Fruit fly (Drosophila melanogaster) whole organism, embryonic: ENCODE measurements around the gene fmt.

ENCODE experiments used
- Atf-2 ChIP-seq: fragments of 200-800 bp; sonication (Bioruptor generic); optimal IDR thresholded peaks from 2 replicates; lab custom pipeline; 2016; ENCODE audit warnings: missing biosample characterization, missing genetic modification characterization
- CG11723 ChIP-seq: fragments of 200-800 bp; sonication (Bioruptor generic); optimal IDR thresholded peaks from 2 replicates; lab custom pipeline; 2017; ENCODE audit warnings: missing biosample characterization, mild to moderate bottlenecking, missing genetic modification characterization
- CG13287 ChIP-seq: fragments of 200-800 bp; sonication (Bioruptor generic); IDR thresholded peaks from 2 replicates; pipeline ENCODE4 v1.3.6; 2022; ENCODE audit warnings: missing biosample characterization, missing genetic modification characterization; ENCODE audit not compliant: partially characterized antibody
- CG13775 ChIP-seq: fragments of 200-800 bp; sonication (Bioruptor generic); optimal IDR thresholded peaks from 3 replicates; lab custom pipeline; 2017; ENCODE audit warnings: missing biosample characterization, mild to moderate bottlenecking, missing genetic modification characterization
- CG3407 ChIP-seq: fragments of 200-800 bp; sonication (Bioruptor generic); optimal IDR thresholded peaks from 2 replicates; lab custom pipeline; 2018; ENCODE audit warnings: missing biosample characterization, mild to moderate bottlenecking, missing genetic modification characterization
- CG3838 ChIP-seq: fragments of 200-800 bp; sonication (Bioruptor generic); optimal IDR thresholded peaks from 3 replicates; lab custom pipeline; 2016; ENCODE audit warnings: missing biosample characterization, missing genetic modification characterization
- CG4730 ChIP-seq: fragments of 200-800 bp; sonication (Bioruptor generic); IDR thresholded peaks from 2 replicates; pipeline ENCODE4 v1.3.6; 2022; ENCODE audit warnings: missing biosample characterization, missing genetic modification characterization
- CG6254 ChIP-seq: fragments of 200-800 bp; sonication (Bioruptor generic); optimal IDR thresholded peaks from 3 replicates; lab custom pipeline; 2017; ENCODE audit warnings: mild to moderate bottlenecking, missing biosample characterization, missing genetic modification reagents, missing genetic modification characterization
- CG6683 ChIP-seq: fragments of 200-800 bp; sonication (Bioruptor generic); optimal IDR thresholded peaks from 2 replicates; lab custom pipeline; 2017; ENCODE audit warnings: missing biosample characterization, mild to moderate bottlenecking, missing genetic modification characterization, missing genetic modification reagents
- CG8089 ChIP-seq: fragments of 200-800 bp; sonication (Bioruptor generic); optimal IDR thresholded peaks from 3 replicates; lab custom pipeline; 2016; ENCODE audit warnings: missing biosample characterization, missing genetic modification characterization
- CG8944 ChIP-seq: fragments of 200-800 bp; sonication (Bioruptor generic); optimal IDR thresholded peaks from 3 replicates; lab custom pipeline; 2016; ENCODE audit warnings: missing biosample characterization, missing genetic modification characterization
- CG9727 ChIP-seq: fragments of 200-800 bp; sonication (Bioruptor generic); optimal IDR thresholded peaks from 3 replicates; lab custom pipeline; 2017; ENCODE audit warnings: missing biosample characterization, mild to moderate bottlenecking, missing genetic modification characterization
- CG9932 ChIP-seq: fragments of 200-800 bp; sonication (Bioruptor generic); IDR thresholded peaks from 2 replicates; pipeline ENCODE4 v1.3.6; 2022; ENCODE audit warnings: missing biosample characterization, missing genetic modification characterization
- Chrac-16 ChIP-seq: fragments of 200-800 bp; sonication (Bioruptor generic); optimal IDR thresholded peaks from 3 replicates; lab custom pipeline; 2016; ENCODE audit warnings: missing biosample characterization, missing genetic modification characterization
- Dad ChIP-seq: fragments of 200-800 bp; sonication (Bioruptor generic); optimal IDR thresholded peaks from 3 replicates; lab custom pipeline; 2016; ENCODE audit warnings: missing biosample characterization, missing genetic modification characterization
- Doc2 ChIP-seq: fragments of 200-800 bp; sonication (Bioruptor generic); IDR thresholded peaks from 2 replicates; pipeline ENCODE4 v1.3.6; 2022; ENCODE audit warnings: missing biosample characterization, missing genetic modification characterization
- Dref ChIP-seq: fragments of 200-800 bp; sonication (Bioruptor generic); IDR thresholded peaks from 2 replicates; pipeline ENCODE4 v1.3.6; 2022; ENCODE audit warnings: missing biosample characterization, missing genetic modification characterization
- E2f2 ChIP-seq: fragments of 200-800 bp; sonication (Bioruptor generic); IDR thresholded peaks from 2 replicates; pipeline ENCODE4 v1.3.6; 2022; ENCODE audit warnings: missing biosample characterization, missing genetic modification characterization
- Gug ChIP-seq: fragments of 200-800 bp; sonication (Bioruptor generic); IDR thresholded peaks from 4 replicates; pipeline ENCODE4 v1.3.6; 2022; ENCODE audit warnings: missing biosample characterization, missing genetic modification characterization
- Hand ChIP-seq: fragments of 200-800 bp; sonication (Bioruptor generic); optimal IDR thresholded peaks from 2 replicates; lab custom pipeline; 2017; ENCODE audit warnings: mild to moderate bottlenecking, missing biosample characterization, missing genetic modification reagents, missing genetic modification characterization
- Lim3 ChIP-seq: fragments of 200-800 bp; sonication (Bioruptor generic); IDR thresholded peaks from 2 replicates; pipeline ENCODE4 v1.3.6; 2022; ENCODE audit warnings: missing biosample characterization, missing genetic modification characterization
- MESR4 ChIP-seq: fragments of 200-800 bp; sonication (Bioruptor generic); optimal IDR thresholded peaks from 2 replicates; lab custom pipeline; 2018; ENCODE audit warnings: missing biosample characterization, mild to moderate bottlenecking, missing genetic modification characterization, moderate library complexity
- NK7.1 ChIP-seq: fragments of 200-800 bp; sonication (Bioruptor generic); optimal IDR thresholded peaks from 3 replicates; lab custom pipeline; 2016; ENCODE audit warnings: missing biosample characterization, missing genetic modification characterization
- Neu2 ChIP-seq: fragments of 200-800 bp; sonication (Bioruptor generic); optimal IDR thresholded peaks from 3 replicates; lab custom pipeline; 2016; ENCODE audit warnings: missing biosample characterization, missing genetic modification characterization, borderline replicate concordance
- Spps ChIP-seq: fragments of 200-800 bp; sonication (Bioruptor generic); optimal IDR thresholded peaks from 2 replicates; lab custom pipeline; 2018; ENCODE audit warnings: missing biosample characterization, mild to moderate bottlenecking, missing genetic modification characterization
- Stat92E ChIP-seq, 3 experiments: fragments of >200 bp in 2 of 3; fragments of 200-800 bp in 1 of 3; sonication (Bioruptor generic) in 1 of 3; optimal IDR thresholded peaks; 2 replicates each; lab custom pipeline; 2017 to 2019; ENCODE audit warnings: missing biosample characterization in 3 of 3, missing genetic modification characterization in 3 of 3, mild to moderate bottlenecking in 1 of 3, moderate library complexity in 1 of 3
- Vsx1 ChIP-seq: fragments of 200-800 bp; sonication (Bioruptor generic); optimal IDR thresholded peaks from 2 replicates; lab custom pipeline; 2017; ENCODE audit warnings: missing biosample characterization, mild to moderate bottlenecking, missing genetic modification characterization, missing genetic modification reagents
- Xbp1 ChIP-seq: fragments of 200-800 bp; sonication (Bioruptor generic); optimal IDR thresholded peaks from 3 replicates; lab custom pipeline; 2016; ENCODE audit warnings: missing biosample characterization, mild to moderate bottlenecking, missing genetic modification characterization
- YL-1 ChIP-seq: fragments of 200-800 bp; sonication (Bioruptor generic); optimal IDR thresholded peaks from 3 replicates; lab custom pipeline; 2017; ENCODE audit warnings: missing biosample characterization, mild to moderate bottlenecking, missing genetic modification characterization
- aop ChIP-seq: fragments of 200-800 bp; sonication (Bioruptor generic); IDR thresholded peaks from 2 replicates; pipeline ENCODE4 v1.3.6; 2022; ENCODE audit warnings: missing biosample characterization, missing genetic modification characterization
- caup ChIP-seq: fragments of 200-800 bp; sonication (Bioruptor generic); optimal IDR thresholded peaks from 3 replicates; lab custom pipeline; 2017; ENCODE audit warnings: missing biosample characterization, mild to moderate bottlenecking, missing genetic modification characterization, moderate library complexity; ENCODE audit not compliant: severe bottlenecking
- cg ChIP-seq: fragments of 200-800 bp; sonication (Bioruptor generic); optimal IDR thresholded peaks from 3 replicates; lab custom pipeline; 2019; ENCODE audit warnings: missing biosample characterization, mild to moderate bottlenecking, missing genetic modification characterization, moderate library complexity
- chm ChIP-seq: fragments of 200-800 bp; sonication (Bioruptor generic); IDR thresholded peaks from 2 replicates; pipeline ENCODE4 v1.3.6; 2022; ENCODE audit warnings: missing biosample characterization, missing genetic modification characterization
- dan ChIP-seq: fragments of 200-800 bp; sonication (Bioruptor generic); IDR thresholded peaks from 2 replicates; pipeline ENCODE4 v1.3.6; 2022; ENCODE audit warnings: missing biosample characterization, missing genetic modification characterization
- dmrt11E ChIP-seq: fragments of 200-800 bp; sonication (Bioruptor generic); optimal IDR thresholded peaks from 3 replicates; lab custom pipeline; 2018; ENCODE audit warnings: missing biosample characterization, mild to moderate bottlenecking, missing genetic modification characterization, moderate library complexity
- dmrt99B ChIP-seq: fragments of 200-800 bp; sonication (Bioruptor generic); optimal IDR thresholded peaks from 2 replicates; lab custom pipeline; 2018; ENCODE audit warnings: missing biosample characterization, mild to moderate bottlenecking, missing genetic modification characterization, moderate library complexity
- eve ChIP-seq, 2 experiments: fragments of >200 bp; optimal IDR thresholded peaks; 2 replicates each; lab custom pipeline; 2017; ENCODE audit warnings: missing biosample characterization in 2 of 2, missing genetic modification characterization in 2 of 2
- gce ChIP-seq: fragments of 200-800 bp; sonication (Bioruptor generic); IDR thresholded peaks from 3 replicates; pipeline ENCODE4 v1.3.6; 2022; ENCODE audit warnings: missing biosample characterization, missing genetic modification characterization
- ken ChIP-seq: fragments of 200-800 bp; sonication (Bioruptor generic); IDR thresholded peaks from 3 replicates; pipeline ENCODE4 v1.3.6; 2022; ENCODE audit warnings: missing biosample characterization, missing genetic modification characterization
- mam ChIP-seq: fragments of 200-800 bp; sonication (Bioruptor generic); optimal IDR thresholded peaks from 3 replicates; lab custom pipeline; 2016; ENCODE audit warnings: missing biosample characterization, missing genetic modification characterization
- nom ChIP-seq: fragments of 200-800 bp; sonication (Bioruptor generic); optimal IDR thresholded peaks from 2 replicates; lab custom pipeline; 2017; ENCODE audit warnings: missing biosample characterization, missing genetic modification characterization, mild to moderate bottlenecking, moderate library complexity, missing genetic modification reagents
- pb ChIP-seq: fragments of 200-800 bp; sonication (Bioruptor generic); optimal IDR thresholded peaks from 3 replicates; lab custom pipeline; 2016; ENCODE audit warnings: missing biosample characterization, missing genetic modification characterization
- pita ChIP-seq: fragments of 200-800 bp; sonication (Bioruptor generic); optimal IDR thresholded peaks from 2 replicates; lab custom pipeline; 2017; ENCODE audit warnings: missing biosample characterization, mild to moderate bottlenecking, missing genetic modification characterization
- rib ChIP-seq: fragments of 200-800 bp; sonication (Bioruptor generic); IDR thresholded peaks from 2 replicates; pipeline ENCODE4 v1.3.6; 2022; ENCODE audit warnings: missing biosample characterization, missing genetic modification characterization
- sens ChIP-seq: fragments of 200-800 bp; sonication (Bioruptor generic); peaks from one replicate; lab custom pipeline; 2016; ENCODE audit warnings: missing biosample characterization, missing genetic modification characterization
- tap ChIP-seq: fragments of 200-800 bp; optimal IDR thresholded peaks from 3 replicates; lab custom pipeline; 2019; ENCODE audit warnings: missing biosample characterization, mild to moderate bottlenecking, missing genetic modification characterization, moderate library complexity
- unc-4 ChIP-seq: fragments of 200-800 bp; sonication (Bioruptor generic); IDR thresholded peaks from 2 replicates; pipeline ENCODE4 v1.3.6; 2022; ENCODE audit warnings: missing biosample characterization, missing genetic modification characterization; ENCODE audit not compliant: partially characterized antibody
- wek ChIP-seq: fragments of 200-800 bp; sonication (Bioruptor generic); optimal IDR thresholded peaks from 3 replicates; lab custom pipeline; 2018; ENCODE audit warnings: missing biosample characterization, mild to moderate bottlenecking, missing genetic modification characterization, moderate library complexity
- wor ChIP-seq: fragments of 200-800 bp; sonication (Bioruptor generic); IDR thresholded peaks from 2 replicates; pipeline ENCODE4 v1.3.6; 2022; ENCODE audit warnings: missing biosample characterization, missing genetic modification characterization
- zen2 ChIP-seq: fragments of 200-800 bp; sonication (Bioruptor generic); IDR thresholded peaks from 3 replicates; pipeline ENCODE4 v1.3.6; 2022; ENCODE audit warnings: missing biosample characterization, missing genetic modification characterization; ENCODE audit not compliant: partially characterized antibody

fmt gene

dm6 chr3L:6184884-6185438 lies 11.3 kb upstream of the fmt start, which contains the start of the genes D19B and CG43293 (continued):
- TF ChIP-seq caup (GFP tag; lab: Kevin White, UChicago) (peak; percentile 88), Gug (peak; percentile 97), Dad (GFP tag; lab: Kevin White, UChicago) (peak; percentile 80), pita (GFP tag; lab: Kevin White, UChicago) (no peak), sens (GFP tag; lab: Kevin White, UChicago) (peak; percentile 97), Spps (tag; lab: Kevin White, UChicago) (peak; percentile 74), Vsx1 (GFP tag; lab: Kevin White, UChicago) (no peak), CG9932 (GFP tag; lab: Robert Waterston, UW) (peak; percentile 95), CG3407 (GFP tag; lab: Kevin White, UChicago) (peak; percentile 65), rib (GFP tag; lab: Robert Waterston, UW) (peak; percentile 92), dmrt11E (tag; lab: Kevin White, UChicago) (peak; percentile 78), dan (GFP tag; lab: Robert Waterston, UW) (no peak), tap (tag; lab: Kevin White, UChicago) (peak; percentile 75), Neu2 (GFP tag; lab: Kevin White, UChicago) (peak; percentile 26), Stat92E (GFP tag; optimal IDR thresholded peaks at IDR 0.05; lab: Kevin White, UChicago) (no peak), CG13775 (GFP tag; lab: Kevin White, UChicago) (peak; percentile 89), chm (GFP tag; lab: Robert Waterston, UW) (peak; percentile 97), ken (GFP tag; lab: Robert Waterston, UW) (peak; percentile 90), CG13287 (peak; percentile 79), pb (GFP tag; lab: Kevin White, UChicago) (peak; percentile 80), CG4730 (GFP tag; lab: Robert Waterston, UW) (peak; percentile 86), YL-1 (GFP tag; lab: Kevin White, UChicago) (peak; percentile 95), mam (GFP tag; lab: Kevin White, UChicago) (peak; percentile 94), Chrac-16 (GFP tag; lab: Kevin White, UChicago) (peak; percentile 91), NK7.1 (peak; percentile 73), Hand (peak; percentile 62), eve (GFP tag; optimal IDR thresholded peaks at IDR 0.05; lab: Kevin White, UChicago) (no peak), CG8944 (peak; percentile 88), CG6254 (peak; percentile 77), nom (GFP tag; lab: Kevin White, UChicago) (peak; percentile 80), CG8089 (peak; percentile 66), Atf-2 (GFP tag; lab: Kevin White, UChicago) (peak; percentile 73), E2f2 (GFP tag; lab: Robert Waterston, UW) (peak; percentile 69), dmrt99B (tag; lab: Kevin White, UChicago) (peak; percentile 90), Lim3 (GFP tag; lab: Robert Waterston, UW) (peak; percentile 69), wor (peak; percentile 79), CG6683 (GFP tag; lab: Kevin White, UChicago) (peak; percentile 69), cg (GFP tag; lab: Kevin White, UChicago) (peak; percentile 97), zen2 (GFP tag; lab: Robert Waterston, UW) (peak; percentile 5; the same call in 1 of the 3 replicates), CG3838 (GFP tag; lab: Kevin White, UChicago) (peak; percentile 71), MESR4 (GFP tag; lab: Kevin White, UChicago) (peak; percentile 92), wek (GFP tag; lab: Kevin White, UChicago) (peak; percentile 52), unc-4 (GFP tag; lab: Robert Waterston, UW) (peak; percentile 57; the same call in 1 of the 2 replicates), CG9727 (GFP tag; lab: Kevin White, UChicago) (peak; percentile 86), Xbp1 (GFP tag; lab: Kevin White, UChicago) (peak; percentile 94), CG11723 (GFP tag; lab: Kevin White, UChicago) (peak; percentile 82), Doc2 (GFP tag; lab: Robert Waterston, UW) (no peak), gce (GFP tag; lab: Robert Waterston, UW) (peak; percentile 92), Dref (GFP tag; lab: Robert Waterston, UW) (peak; percentile 86), aop (peak; percentile 77)
